Worm (Caenorhabditis elegans): ENCODE measurements around the gene cdr-1.

ce11 chrV:15872273-15872672, 48.8 kb upstream of the cdr-1 start, which contains the start of gene str-56:
- TF ChIP-seq lin-54 (GFP tag; optimal IDR thresholded peaks at IDR 0.05) (no peak), dpff-1 (tag; optimal IDR thresholded peaks at IDR 0.05) (no peak), snpc-4 (GFP tag; optimal IDR thresholded peaks at IDR 0.05) (no peak), snpc-4 (tag; optimal IDR thresholded peaks at IDR 0.05) (no peak), madf-3 (GFP tag; IDR thresholded peaks at IDR 0.05) (no peak), Y56A3A.18 (GFP tag; IDR thresholded peaks at IDR 0.05) (no peak), F55B11.4 (tag; optimal IDR thresholded peaks at IDR 0.05; ENCODE audit: borderline replicate concordance, insufficient read depth) (no peak), ama-1 (optimal IDR thresholded peaks at IDR 0.05) (no peak), ama-1 (GFP tag; optimal IDR thresholded peaks at IDR 0.05) (no peak), hlh-12 (tag; optimal IDR thresholded peaks at IDR 0.05) (no peak), akir-1 (GFP tag; optimal IDR thresholded peaks at IDR 0.05) (no peak), ceh-27 (GFP tag; optimal IDR thresholded peaks at IDR 0.05) (no peak), F57A8.1 (GFP tag; optimal IDR thresholded peaks at IDR 0.05) (no peak), zfh-2 (GFP tag; conservative IDR thresholded peaks at IDR 0.05) (no peak), attf-6 (GFP tag; IDR thresholded peaks at IDR 0.05) (no peak)
